Worm (Caenorhabditis elegans) whole organism, late embryonic: ENCODE measurements around the gene T15B7.8.

ENCODE experiments used
- F13H6.1 ChIP-seq: sonication (generic microtip); optimal IDR thresholded peaks from 2 replicates; lab custom pipeline; 2016; ENCODE audit warnings: missing genetic modification characterization, missing compliant biosample characterization
- K02D7.2 ChIP-seq: sonication (generic microtip); optimal IDR thresholded peaks from 2 replicates; lab custom pipeline; 2017; ENCODE audit warnings: mild to moderate bottlenecking, missing genetic modification characterization, missing compliant biosample characterization
- K09A11.1 ChIP-seq: sonication (generic microtip); optimal IDR thresholded peaks from 2 replicates; lab custom pipeline; 2017; ENCODE audit warnings: antibody characterized with exemption, mild to moderate bottlenecking, missing genetic modification characterization, missing compliant biosample characterization; ENCODE audit not compliant: insufficient read depth
- Y22D7AL.16 ChIP-seq: sonication (generic microtip); optimal IDR thresholded peaks from 2 replicates; lab custom pipeline; 2016; ENCODE audit warnings: missing genetic modification characterization, missing compliant biosample characterization
- ceh-18 ChIP-seq: sonication (generic microtip); optimal IDR thresholded peaks from 2 replicates; lab custom pipeline; 2016; ENCODE audit warnings: missing genetic modification characterization, missing compliant biosample characterization
- ceh-19 ChIP-seq: fragments of 200-800 bp; sonication (Bioruptor generic); optimal IDR thresholded peaks from 2 replicates; lab custom pipeline; 2018; ENCODE audit warnings: mild to moderate bottlenecking, missing genetic modification characterization, missing compliant biosample characterization
- ceh-2 ChIP-seq: sonication (generic microtip); optimal IDR thresholded peaks from 2 replicates; lab custom pipeline; 2016; ENCODE audit warnings: missing genotype, missing genetic modification characterization, missing compliant biosample characterization
- ceh-24 ChIP-seq: sonication (generic microtip); optimal IDR thresholded peaks from 2 replicates; lab custom pipeline; 2016; ENCODE audit warnings: mild to moderate bottlenecking, missing genetic modification characterization, missing compliant biosample characterization
- ceh-31 ChIP-seq: sonication (generic microtip); optimal IDR thresholded peaks from 2 replicates; lab custom pipeline; 2016; ENCODE audit warnings: missing genetic modification characterization, missing compliant biosample characterization
- ceh-34 ChIP-seq: sonication (generic microtip); optimal IDR thresholded peaks from 2 replicates; lab custom pipeline; 2016; ENCODE audit warnings: mild to moderate bottlenecking, missing genetic modification characterization, missing compliant biosample characterization
- ceh-48 ChIP-seq: sonication (generic microtip); optimal IDR thresholded peaks from 2 replicates; lab custom pipeline; 2016; ENCODE audit warnings: missing genetic modification characterization, inconsistent platforms, missing compliant biosample characterization
- ceh-6 ChIP-seq: fragments of 200-800 bp; sonication (Bioruptor generic); optimal IDR thresholded peaks from 2 replicates; lab custom pipeline; 2018; ENCODE audit warnings: mild to moderate bottlenecking, missing genetic modification characterization, missing compliant biosample characterization
- che-1 ChIP-seq: sonication (generic microtip); optimal IDR thresholded peaks from 2 replicates; lab custom pipeline; 2016; ENCODE audit warnings: mild to moderate bottlenecking, missing genetic modification characterization, missing compliant biosample characterization
- dmd-4 ChIP-seq: sonication (generic microtip); optimal IDR thresholded peaks from 2 replicates; lab custom pipeline; 2016; ENCODE audit warnings: borderline replicate concordance, missing genetic modification characterization, missing compliant biosample characterization
- dve-1 ChIP-seq: sonication (generic microtip); optimal IDR thresholded peaks from 2 replicates; lab custom pipeline; 2017; ENCODE audit warnings: antibody characterized with exemption, mild to moderate bottlenecking, missing genetic modification characterization, missing compliant biosample characterization
- ets-4 ChIP-seq: sonication (generic microtip); optimal IDR thresholded peaks from 2 replicates; lab custom pipeline; 2016; ENCODE audit warnings: missing genetic modification characterization, missing compliant biosample characterization
- fax-1 ChIP-seq: sonication (generic microtip); optimal IDR thresholded peaks from 2 replicates; lab custom pipeline; 2016; ENCODE audit warnings: missing genotype, missing genetic modification characterization, missing compliant biosample characterization
- fkh-10 ChIP-seq: fragments of 150-350 bp; optimal IDR thresholded peaks from 2 replicates; lab custom pipeline; 2014; ENCODE audit warnings: missing biosample characterization, missing genetic modification reagents, missing genetic modification characterization
- gmeb-2 ChIP-seq: sonication (generic microtip); optimal IDR thresholded peaks from 2 replicates; lab custom pipeline; 2016; ENCODE audit warnings: missing genetic modification characterization, inconsistent platforms, missing compliant biosample characterization
- hlh-13 ChIP-seq: fragments of 200-800 bp; sonication (Bioruptor generic); optimal IDR thresholded peaks from 2 replicates; lab custom pipeline; 2018; ENCODE audit warnings: mild to moderate bottlenecking, missing genetic modification characterization, missing compliant biosample characterization
- hlh-15 ChIP-seq: sonication (generic microtip); optimal IDR thresholded peaks from 2 replicates; lab custom pipeline; 2016; ENCODE audit warnings: missing genetic modification characterization, missing compliant biosample characterization
- hlh-6 ChIP-seq: sonication (generic microtip); optimal IDR thresholded peaks from 2 replicates; lab custom pipeline; 2016; ENCODE audit warnings: missing genotype, missing genetic modification characterization, missing compliant biosample characterization
- lim-6 ChIP-seq: sonication (generic microtip); optimal IDR thresholded peaks from 2 replicates; lab custom pipeline; 2016; ENCODE audit warnings: missing genetic modification characterization, missing compliant biosample characterization
- lin-11 ChIP-seq: fragments of 200-800 bp; sonication (Bioruptor generic); optimal IDR thresholded peaks from 2 replicates; lab custom pipeline; 2018; ENCODE audit warnings: mild to moderate bottlenecking, missing genetic modification characterization, missing compliant biosample characterization
- nfya-1 ChIP-seq: sonication (generic microtip); optimal IDR thresholded peaks from 2 replicates; lab custom pipeline; 2017; ENCODE audit warnings: missing genetic modification characterization, mild to moderate bottlenecking, missing compliant biosample characterization, antibody characterized with exemption, moderate library complexity
- nhr-232 ChIP-seq: sonication (generic microtip); optimal IDR thresholded peaks from 2 replicates; lab custom pipeline; 2016; ENCODE audit warnings: missing genetic modification characterization, missing compliant biosample characterization
- npax-4 ChIP-seq: sonication (generic microtip); optimal IDR thresholded peaks from 2 replicates; lab custom pipeline; 2016; ENCODE audit warnings: missing genetic modification characterization, missing compliant biosample characterization
- pha-2 ChIP-seq: sonication (generic microtip); optimal IDR thresholded peaks from 2 replicates; lab custom pipeline; 2017; ENCODE audit warnings: mild to moderate bottlenecking, missing genetic modification characterization, missing compliant biosample characterization
- rnt-1 ChIP-seq: sonication (generic microtip); optimal IDR thresholded peaks from 2 replicates; lab custom pipeline; 2016; ENCODE audit warnings: missing genetic modification characterization, missing compliant biosample characterization
- sox-2 ChIP-seq: fragments of 200-800 bp; sonication (Bioruptor generic); IDR thresholded peaks from 2 replicates; pipeline ENCODE4 v1.3.6; 2022; ENCODE audit warnings: missing genetic modification reagents, missing genetic modification characterization, missing compliant biosample characterization
- syd-9 ChIP-seq: sonication (generic microtip); optimal IDR thresholded peaks from 2 replicates; lab custom pipeline; 2016; ENCODE audit warnings: mild to moderate bottlenecking, missing genetic modification characterization, moderate library complexity, missing compliant biosample characterization
- tbx-7 ChIP-seq: sonication (generic microtip); optimal IDR thresholded peaks from 2 replicates; lab custom pipeline; 2016; ENCODE audit warnings: missing genotype, missing genetic modification characterization, missing compliant biosample characterization
- unc-3 ChIP-seq, 2 experiments: fragments of 200-800 bp in 1 of 2; sonication (Bioruptor generic) in 1 of 2; sonication (generic microtip) in 1 of 2; conservative IDR thresholded peaks in 1 of 2; optimal IDR thresholded peaks in 1 of 2; 2 replicates each; pipeline versions ENCODE4 v1.3.6 to Lab custom; 2016 to 2022; ENCODE audit warnings: missing compliant biosample characterization in 2 of 2, missing genetic modification characterization in 2 of 2, missing genetic modification reagents in 1 of 2
- unc-55 ChIP-seq: sonication (generic microtip); optimal IDR thresholded peaks from 2 replicates; lab custom pipeline; 2017; ENCODE audit warnings: missing biosample characterization, missing genetic modification reagents, missing genetic modification characterization
- zip-5 ChIP-seq: sonication (generic microtip); optimal IDR thresholded peaks from 2 replicates; lab custom pipeline; 2016; ENCODE audit warnings: missing genetic modification characterization, missing compliant biosample characterization

Gene T15B7.8

DNA sequence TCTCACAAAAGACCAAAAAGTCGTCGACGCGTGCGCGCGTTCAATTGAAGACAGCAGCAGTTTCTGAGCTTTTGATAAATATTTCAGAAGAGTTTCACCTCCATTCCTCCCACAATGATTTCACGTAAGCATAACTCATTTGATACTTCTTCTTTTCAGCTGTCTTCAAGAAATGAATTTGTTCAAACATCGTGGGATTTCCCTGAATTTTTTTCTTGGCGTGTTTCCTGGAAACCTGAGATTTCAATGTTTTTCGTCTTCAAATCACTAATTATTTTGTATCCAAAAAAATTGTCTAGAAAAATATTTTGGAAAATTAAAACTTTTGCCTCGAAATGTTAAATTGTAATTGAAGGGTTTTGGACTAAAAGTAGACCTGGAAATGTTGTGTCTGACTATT, 43.2 kb upstream of the T15B7.8 start:
- TF ChIP-seq lim-6 (tag; lab: Kevin White, UChicago) (no peak), Y22D7AL.16 (tag; lab: Kevin White, UChicago) (no peak)

ce11 chrV:6780166-6780565, 41.4 kb upstream of the T15B7.8 start, which contains the start of gene ZC404.15:
TSS of gene ZC404.15 (plus strand) at chrV:6780466.
- TF ChIP-seq tbx-7 (tag; lab: Kevin White, UChicago): no peak
- no peak for TF ChIP-seq sox-2 (GFP tag; lab: Robert Waterston, UW)
- TF ChIP-seq F13H6.1 (tag; lab: Kevin White, UChicago): no peak
- no peak for TF ChIP-seq ceh-2 (tag; lab: Kevin White, UChicago)
- TF ChIP-seq unc-55: no peak
- TF ChIP-seq ceh-6: no peak
- TF ChIP-seq nhr-232: no peak
- no peak for TF ChIP-seq lin-11 (tag; lab: Kevin White, UChicago)
- TF ChIP-seq K09A11.1: no peak
- no peak for TF ChIP-seq ets-4 (tag; lab: Kevin White, UChicago)
- TF ChIP-seq nfya-1 (tag; lab: Kevin White, UChicago): no peak
- TF ChIP-seq che-1 (tag; lab: Kevin White, UChicago): no peak
- no peak for TF ChIP-seq syd-9 (tag; lab: Kevin White, UChicago)
- no peak for TF ChIP-seq fax-1 (tag; lab: Kevin White, UChicago)
- TF ChIP-seq ceh-34 (tag; lab: Kevin White, UChicago): no peak
- TF ChIP-seq, all 69 proteins: peak for 0

- TF ChIP-seq rnt-1 (tag; lab: Kevin White, UChicago) (no peak), ceh-24 (no peak), ceh-19 (no peak), ceh-18 (no peak), K02D7.2 (tag; lab: Kevin White, UChicago) (no peak), ceh-31 (tag; lab: Kevin White, UChicago) (no peak), hlh-6 (no peak), pha-2 (tag; lab: Kevin White, UChicago) (no peak), ceh-6 (no peak), dve-1 (tag; lab: Kevin White, UChicago) (no peak), gmeb-2 (tag; lab: Kevin White, UChicago) (no peak), npax-4 (tag; lab: Kevin White, UChicago) (no peak), ceh-48 (no peak), dmd-4 (no peak), lin-11 (tag; lab: Kevin White, UChicago) (no peak)
These were observed 40.9 kb upstream of the T15B7.8 start for ce11 chrV:6780676-6781075.

DNA sequence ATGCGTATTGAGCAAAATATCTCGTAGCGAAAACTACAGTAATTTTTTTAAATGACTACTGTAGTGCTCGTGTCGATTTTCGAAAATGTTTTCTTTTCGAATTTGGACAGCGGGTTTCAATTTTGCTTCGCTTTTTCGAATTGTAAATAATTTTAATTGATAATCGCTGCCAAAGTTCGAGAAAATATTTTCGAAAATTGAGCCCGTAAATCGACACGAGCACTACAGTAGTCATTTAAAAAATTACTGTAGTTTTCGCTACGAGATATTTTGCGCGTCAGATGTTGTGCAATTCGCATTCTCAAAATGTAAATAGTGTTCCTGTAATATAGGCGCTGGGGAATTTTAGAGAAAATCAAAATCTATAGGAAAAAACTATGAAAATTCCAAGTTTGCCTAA, 39.3 kb upstream of the T15B7.8 start:
- no peak for TF ChIP-seq npax-4 (tag; lab: Kevin White, UChicago)
- TF ChIP-seq unc-3 (GFP tag; conservative IDR thresholded peaks at IDR 0.05; lab: Robert Waterston, UW): no peak
- TF ChIP-seq unc-3 (tag; optimal IDR thresholded peaks at IDR 0.05; lab: Kevin White, UChicago): no peak
- TF ChIP-seq hlh-13 (GFP tag; lab: Kevin White, UChicago): no peak
- no peak for TF ChIP-seq fkh-10 (GFP tag; lab: Kevin White, UChicago)

- TF ChIP-seq hlh-15 (tag; lab: Kevin White, UChicago) (no peak), zip-5 (tag; lab: Kevin White, UChicago) (no peak), ceh-24 (no peak), F13H6.1 (tag; lab: Kevin White, UChicago) (no peak), fkh-10 (GFP tag; lab: Kevin White, UChicago) (no peak)
These were observed 38.5 kb upstream of the T15B7.8 start for ce11 chrV:6783044-6783625.
